Fruit fly (Drosophila melanogaster): ENCODE data around the gene RpS14a.

dm6 chrX:7901153-7902038 lies 32.1 kb upstream of the RpS14a start, which contains the start of the genes RpS6 and bys:
- TF ChIP-seq h (optimal IDR thresholded peaks at IDR 0.05) (no peak), insv (optimal IDR thresholded peaks at IDR 0.05) (no peak), psq (optimal IDR thresholded peaks at IDR 0.05) (no peak), Myc (optimal IDR thresholded peaks at IDR 0.05) (no peak)
